Worm (Caenorhabditis elegans) whole organism, late embryonic: Measurements from ENCODE around the gene Y37H2A.13.

Source experiments
- ama-1 ChIP-seq: fragments of 150-350 bp; optimal IDR thresholded peaks from 2 replicates; lab custom pipeline; 2014
- ceh-24 ChIP-seq: sonication (generic microtip); optimal IDR thresholded peaks from 2 replicates; lab custom pipeline; 2016; ENCODE audit warnings: mild to moderate bottlenecking, missing genetic modification characterization, missing compliant biosample characterization
- ceh-31 ChIP-seq: sonication (generic microtip); optimal IDR thresholded peaks from 2 replicates; lab custom pipeline; 2016; ENCODE audit warnings: missing genetic modification characterization, missing compliant biosample characterization
- fkh-10 ChIP-seq: fragments of 150-350 bp; optimal IDR thresholded peaks from 2 replicates; lab custom pipeline; 2014; ENCODE audit warnings: missing biosample characterization, missing genetic modification reagents, missing genetic modification characterization
- nhr-11 ChIP-seq: fragments of 150-350 bp; optimal IDR thresholded peaks from 2 replicates; lab custom pipeline; 2014; ENCODE audit warnings: missing biosample characterization, missing genetic modification characterization
- ref-2 ChIP-seq: sonication (generic microtip); optimal IDR thresholded peaks from 2 replicates; lab custom pipeline; 2016; ENCODE audit warnings: missing genetic modification characterization, missing compliant biosample characterization
- unc-86 ChIP-seq: sonication (generic microtip); optimal IDR thresholded peaks from 2 replicates; lab custom pipeline; 2016; ENCODE audit warnings: missing genetic modification characterization, missing compliant biosample characterization

- no peak for TF ChIP-seq nhr-11 (tag; lab: Kevin White, UChicago)
- no peak for TF ChIP-seq ceh-31
- no peak for TF ChIP-seq fkh-10 (GFP tag; lab: Kevin White, UChicago)
- TF ChIP-seq ceh-24 (tag; lab: Kevin White, UChicago): no peak
- no peak for TF ChIP-seq ref-2
- TF ChIP-seq ama-1 (lab: Kevin White, UChicago): no peak
- TF ChIP-seq unc-86 (tag; lab: Kevin White, UChicago): no peak
Observed at ce11 chrV:18179663-18180062, 37.0 kb downstream of the Y37H2A.13 start, which contains the start of gene C31G12.1.
